Fruit fly (Drosophila melanogaster) whole organism, embryonic: Measurements from ENCODE around the gene mRpL19.
A peak's percentile ranks its signal among the peaks of the same experiment; 100 is the strongest.

Source experiments
- CG10979 ChIP-seq: fragments of 200-800 bp; sonication (Bioruptor generic); optimal IDR thresholded peaks from 2 replicates; lab custom pipeline; 2018; ENCODE audit warnings: missing biosample characterization, mild to moderate bottlenecking, missing genetic modification characterization, moderate library complexity
- CG12219 ChIP-seq: fragments of 200-800 bp; sonication (Bioruptor generic); optimal IDR thresholded peaks from 3 replicates; lab custom pipeline; 2018; ENCODE audit warnings: missing biosample characterization, mild to moderate bottlenecking, missing genetic modification characterization
- CG17186 ChIP-seq: fragments of 200-800 bp; sonication (Bioruptor generic); optimal IDR thresholded peaks from 3 replicates; lab custom pipeline; 2017; ENCODE audit warnings: missing biosample characterization, missing genetic modification reagents, missing genetic modification characterization
- CG2199 ChIP-seq: fragments of 200-800 bp; sonication (Bioruptor generic); IDR thresholded peaks from 3 replicates; pipeline ENCODE4 v1.3.6; 2022; ENCODE audit warnings: missing biosample characterization, missing genetic modification characterization
- CG2889 ChIP-seq: fragments of 200-800 bp; sonication (Bioruptor generic); IDR thresholded peaks from 3 replicates; pipeline ENCODE4 v1.3.6; 2022; ENCODE audit warnings: missing biosample characterization, missing genetic modification characterization
- CG31365 ChIP-seq: fragments of 200-800 bp; sonication (Bioruptor generic); optimal IDR thresholded peaks from 2 replicates; lab custom pipeline; 2018; ENCODE audit warnings: missing biosample characterization, mild to moderate bottlenecking, missing genetic modification characterization
- CG3407 ChIP-seq: fragments of 200-800 bp; sonication (Bioruptor generic); optimal IDR thresholded peaks from 2 replicates; lab custom pipeline; 2018; ENCODE audit warnings: missing biosample characterization, mild to moderate bottlenecking, missing genetic modification characterization
- CG4424 ChIP-seq: fragments of 200-800 bp; sonication (Bioruptor generic); optimal IDR thresholded peaks from 3 replicates; lab custom pipeline; 2016; ENCODE audit warnings: missing biosample characterization, missing genetic modification characterization
- CG4730 ChIP-seq: fragments of 200-800 bp; sonication (Bioruptor generic); IDR thresholded peaks from 2 replicates; pipeline ENCODE4 v1.3.6; 2022; ENCODE audit warnings: missing biosample characterization, missing genetic modification characterization
- CG5180 ChIP-seq: fragments of 200-800 bp; sonication (Bioruptor generic); optimal IDR thresholded peaks from 3 replicates; lab custom pipeline; 2017; ENCODE audit warnings: missing biosample characterization, missing genetic modification characterization, mild to moderate bottlenecking, moderate library complexity, missing genetic modification reagents
- CG5245 ChIP-seq: fragments of 200-800 bp; sonication (Bioruptor generic); optimal IDR thresholded peaks from 3 replicates; lab custom pipeline; 2016; ENCODE audit warnings: missing biosample characterization, missing genetic modification characterization
- CG7963 ChIP-seq: fragments of 200-800 bp; sonication (Bioruptor generic); IDR thresholded peaks from 3 replicates; pipeline ENCODE4 v1.3.6; 2022; ENCODE audit warnings: missing biosample characterization, missing genetic modification characterization; ENCODE audit not compliant: partially characterized antibody
- CG8765 ChIP-seq: fragments of 200-800 bp; sonication (Bioruptor generic); IDR thresholded peaks from 2 replicates; pipeline ENCODE4 v1.3.6; 2022; ENCODE audit warnings: missing biosample characterization, missing genetic modification characterization
- CG9437 ChIP-seq: fragments of 200-800 bp; sonication (Bioruptor generic); optimal IDR thresholded peaks from 2 replicates; lab custom pipeline; 2018; ENCODE audit warnings: missing biosample characterization, mild to moderate bottlenecking, missing genetic modification characterization
- CG9932 ChIP-seq: fragments of 200-800 bp; sonication (Bioruptor generic); IDR thresholded peaks from 2 replicates; pipeline ENCODE4 v1.3.6; 2022; ENCODE audit warnings: missing biosample characterization, missing genetic modification characterization
- D19A ChIP-seq: fragments of 200-800 bp; optimal IDR thresholded peaks from 3 replicates; lab custom pipeline; 2019; ENCODE audit warnings: missing biosample characterization, mild to moderate bottlenecking, missing genetic modification characterization, moderate library complexity
- Dad ChIP-seq: fragments of 200-800 bp; sonication (Bioruptor generic); optimal IDR thresholded peaks from 3 replicates; lab custom pipeline; 2016; ENCODE audit warnings: missing biosample characterization, missing genetic modification characterization
- Dll ChIP-seq: fragments of 200-800 bp; sonication (Bioruptor generic); IDR thresholded peaks from 4 replicates; pipeline ENCODE4 v1.3.6; 2022; ENCODE audit warnings: missing biosample characterization, missing genetic modification characterization; ENCODE audit not compliant: partially characterized antibody
- Fer2 ChIP-seq: fragments of 200-800 bp; sonication (Bioruptor generic); optimal IDR thresholded peaks from 2 replicates; lab custom pipeline; 2018; ENCODE audit warnings: missing biosample characterization, mild to moderate bottlenecking, missing genetic modification characterization, moderate library complexity
- H2.0 ChIP-seq: fragments of 200-800 bp; sonication (Bioruptor generic); IDR thresholded peaks from 2 replicates; pipeline ENCODE4 v1.3.6; 2022; ENCODE audit warnings: missing biosample characterization, missing genetic modification characterization
- HHEX ChIP-seq: fragments of 200-800 bp; sonication (Bioruptor generic); optimal IDR thresholded peaks from 3 replicates; lab custom pipeline; 2017; ENCODE audit warnings: missing biosample characterization, mild to moderate bottlenecking, missing genetic modification characterization, missing genetic modification reagents
- HLH54F ChIP-seq: fragments of 200-800 bp; sonication (Bioruptor generic); optimal IDR thresholded peaks from 3 replicates; lab custom pipeline; 2016; ENCODE audit warnings: missing biosample characterization, missing genetic modification characterization
- HmgD ChIP-seq: fragments of 200-800 bp; sonication (Bioruptor generic); optimal IDR thresholded peaks from 3 replicates; lab custom pipeline; 2016; ENCODE audit warnings: missing biosample characterization, missing genetic modification characterization
- HmgZ ChIP-seq: fragments of 200-800 bp; sonication (Bioruptor generic); optimal IDR thresholded peaks from 2 replicates; lab custom pipeline; 2018; ENCODE audit warnings: missing biosample characterization, mild to moderate bottlenecking, missing genetic modification characterization
- Lpt ChIP-seq: fragments of >200 bp; optimal IDR thresholded peaks from 2 replicates; lab custom pipeline; 2018; ENCODE audit warnings: missing biosample characterization, missing genetic modification characterization
- MESR4 ChIP-seq: fragments of 200-800 bp; sonication (Bioruptor generic); optimal IDR thresholded peaks from 2 replicates; lab custom pipeline; 2018; ENCODE audit warnings: missing biosample characterization, mild to moderate bottlenecking, missing genetic modification characterization, moderate library complexity
- Mes4 ChIP-seq: fragments of 200-800 bp; sonication (Bioruptor generic); optimal IDR thresholded peaks from 2 replicates; lab custom pipeline; 2016; ENCODE audit warnings: missing biosample characterization, missing genetic modification characterization
- NC2α ChIP-seq: fragments of 200-800 bp; sonication (Bioruptor generic); optimal IDR thresholded peaks from 2 replicates; lab custom pipeline; 2016; ENCODE audit warnings: missing biosample characterization, missing genetic modification characterization
- Ptx1 ChIP-seq: fragments of 200-800 bp; sonication (Bioruptor generic); IDR thresholded peaks from 2 replicates; pipeline ENCODE4 v1.3.6; 2022; ENCODE audit warnings: missing biosample characterization, missing genetic modification characterization
- Sin3A ChIP-seq: fragments of >200 bp; optimal IDR thresholded peaks from 2 replicates; lab custom pipeline; 2018
- Xrp1 ChIP-seq: fragments of 200-800 bp; sonication (Bioruptor generic); IDR thresholded peaks from 2 replicates; pipeline ENCODE4 v1.3.6; 2022; ENCODE audit warnings: missing biosample characterization, missing genetic modification characterization
- ara ChIP-seq: fragments of 200-800 bp; sonication (Bioruptor generic); IDR thresholded peaks from 2 replicates; pipeline ENCODE4 v1.3.6; 2022; ENCODE audit warnings: missing biosample characterization, missing genetic modification characterization
- bowl ChIP-seq: fragments of 200-800 bp; sonication (Bioruptor generic); IDR thresholded peaks from 2 replicates; pipeline ENCODE4 v1.3.6; 2022; ENCODE audit warnings: missing biosample characterization, missing genetic modification characterization
- crol ChIP-seq: fragments of 200-800 bp; sonication (Bioruptor generic); IDR thresholded peaks from 2 replicates; pipeline ENCODE4 v1.3.6; 2022; ENCODE audit warnings: missing biosample characterization, missing genetic modification characterization
- dpn ChIP-seq, 2 experiments: fragments of 200-800 bp; sonication (Bioruptor generic); optimal IDR thresholded peaks; 3 replicates each; lab custom pipeline; 2016; ENCODE audit warnings: missing biosample characterization in 2 of 2, missing genetic modification characterization in 2 of 2
- fd64A ChIP-seq: fragments of 200-800 bp; sonication (Bioruptor generic); optimal IDR thresholded peaks from 3 replicates; lab custom pipeline; 2018; ENCODE audit warnings: missing biosample characterization, mild to moderate bottlenecking, missing genetic modification characterization
- fd96Cb ChIP-seq: fragments of 200-800 bp; sonication (Bioruptor generic); optimal IDR thresholded peaks from 2 replicates; lab custom pipeline; 2018; ENCODE audit warnings: missing biosample characterization, mild to moderate bottlenecking, missing genetic modification characterization, moderate library complexity
- gcm ChIP-seq: fragments of 200-800 bp; sonication (Bioruptor generic); optimal IDR thresholded peaks from 2 replicates; lab custom pipeline; 2019; ENCODE audit warnings: missing biosample characterization, mild to moderate bottlenecking, missing genetic modification characterization, moderate library complexity
- hbn ChIP-seq: fragments of 200-800 bp; sonication (Bioruptor generic); IDR thresholded peaks from 2 replicates; pipeline ENCODE4 v1.3.6; 2022; ENCODE audit warnings: missing biosample characterization, missing genetic modification characterization; ENCODE audit not compliant: partially characterized antibody
- jumu ChIP-seq: fragments of 200-800 bp; sonication (Bioruptor generic); optimal IDR thresholded peaks from 3 replicates; lab custom pipeline; 2016; ENCODE audit warnings: missing biosample characterization, missing genetic modification characterization
- knrl ChIP-seq: fragments of 200-800 bp; sonication (Bioruptor generic); IDR thresholded peaks from 3 replicates; pipeline ENCODE4 v1.3.6; 2022; ENCODE audit warnings: missing biosample characterization, missing genetic modification characterization; ENCODE audit not compliant: partially characterized antibody
- lilli ChIP-seq: fragments of 200-800 bp; sonication (Bioruptor generic); optimal IDR thresholded peaks from 3 replicates; lab custom pipeline; 2016; ENCODE audit warnings: missing biosample characterization, missing genetic modification characterization
- lola ChIP-seq, 3 experiments: fragments of >200 bp in 2 of 3; fragments of 200-800 bp in 1 of 3; sonication (Bioruptor generic) in 1 of 3; optimal IDR thresholded peaks; 2 replicates each; lab custom pipeline; 2017 to 2019; ENCODE audit warnings: missing biosample characterization in 3 of 3, missing genetic modification characterization in 3 of 3, mild to moderate bottlenecking in 1 of 3, moderate library complexity in 1 of 3
- maf-S ChIP-seq: fragments of 200-800 bp; sonication (Bioruptor generic); optimal IDR thresholded peaks from 2 replicates; lab custom pipeline; 2016; ENCODE audit warnings: missing biosample characterization, missing genetic modification characterization
- peb ChIP-seq: fragments of 200-800 bp; sonication (Bioruptor generic); IDR thresholded peaks from 2 replicates; pipeline ENCODE4 v1.3.6; 2022; ENCODE audit warnings: missing biosample characterization, missing genetic modification characterization
- row ChIP-seq: fragments of 200-800 bp; sonication (Bioruptor generic); IDR thresholded peaks from 3 replicates; pipeline ENCODE4 v1.3.6; 2022; ENCODE audit warnings: missing biosample characterization, missing genetic modification characterization
- slou ChIP-seq: fragments of 200-800 bp; sonication (Bioruptor generic); optimal IDR thresholded peaks from 3 replicates; lab custom pipeline; 2016; ENCODE audit warnings: missing biosample characterization, missing genetic modification characterization
- tll ChIP-seq, 2 experiments: fragments of 200-800 bp in 1 of 2; fragments of >200 bp in 1 of 2; sonication (Bioruptor generic) in 1 of 2; optimal IDR thresholded peaks; 2 replicates each; lab custom pipeline; 2017 to 2019; ENCODE audit warnings: missing biosample characterization in 2 of 2, missing genetic modification characterization in 2 of 2, mild to moderate bottlenecking in 1 of 2, moderate library complexity in 1 of 2
- unpg ChIP-seq: fragments of 200-800 bp; sonication (Bioruptor generic); optimal IDR thresholded peaks from 3 replicates; lab custom pipeline; 2018; ENCODE audit warnings: missing biosample characterization, mild to moderate bottlenecking, missing genetic modification characterization, moderate library complexity
- vnd ChIP-seq: fragments of 200-800 bp; sonication (Bioruptor generic); IDR thresholded peaks from 3 replicates; pipeline ENCODE4 v1.3.6; 2022; ENCODE audit warnings: missing biosample characterization, missing genetic modification characterization; ENCODE audit not compliant: partially characterized antibody
- yki ChIP-seq: fragments of >200 bp; optimal IDR thresholded peaks from 3 replicates; lab custom pipeline; 2018

Gene mRpL19

dm6 chr3R:8676560-8677000 is 2.7 kb downstream of the mRpL19 start, which contains the start of the genes Unc50, CG11755 and CG8043 (continued):
- TF ChIP-seq HmgZ (peak; percentile 87), CG5180 (GFP tag; lab: Kevin White, UChicago) (peak; percentile 46), CG2889 (GFP tag; lab: Robert Waterston, UW) (no peak; the same call in 2 of the 3 replicates), crol (GFP tag; lab: Robert Waterston, UW) (no peak), HLH54F (GFP tag; lab: Kevin White, UChicago) (peak; percentile 69), jumu (GFP tag; lab: Kevin White, UChicago) (peak; percentile 70), ara (GFP tag; lab: Robert Waterston, UW) (0 out of 2 replicates have a peak, but pooled peaks have one; percentile 33), lilli (GFP tag; lab: Kevin White, UChicago) (peak; percentile 91), CG4730 (GFP tag; lab: Robert Waterston, UW) (peak; percentile 51), fd96Cb (tag; lab: Kevin White, UChicago) (peak; percentile 66), MESR4 (GFP tag; lab: Kevin White, UChicago) (peak; percentile 8), CG10979 (tag; lab: Kevin White, UChicago) (peak; percentile 75), knrl (GFP tag; lab: Robert Waterston, UW) (peak; percentile 99), vnd (GFP tag; lab: Robert Waterston, UW) (peak; percentile 98), CG3407 (peak; percentile 53), slou (GFP tag; lab: Kevin White, UChicago) (peak; percentile 78), Xrp1 (GFP tag; lab: Robert Waterston, UW) (peak; percentile 82), unpg (peak; percentile 74), row (GFP tag; lab: Robert Waterston, UW) (peak; percentile 99), CG4424 (peak; percentile 78), HmgD (peak; percentile 10), CG5245 (GFP tag; lab: Kevin White, UChicago) (peak; percentile 45), HHEX (GFP tag; lab: Kevin White, UChicago) (peak; percentile 56), CG12219 (GFP tag; lab: Kevin White, UChicago) (peak; percentile 35), CG2199 (GFP tag; lab: Robert Waterston, UW) (no peak), Ptx1 (GFP tag; lab: Robert Waterston, UW) (peak; percentile 75), D19A (tag; lab: Kevin White, UChicago) (peak; percentile 69), lola (GFP tag; optimal IDR thresholded peaks at IDR 0.05; lab: Kevin White, UChicago) (peak in 1 of 3 experiments; percentile 82), Mes4 (GFP tag; lab: Kevin White, UChicago) (peak; percentile 27), CG31365 (tag; lab: Kevin White, UChicago) (peak; percentile 19), CG9437 (peak; percentile 72), dpn (GFP tag; optimal IDR thresholded peaks at IDR 0.05; lab: Kevin White, UChicago) (peak; percentile 78 to 84), CG17186 (GFP tag; lab: Kevin White, UChicago) (peak; percentile 75), tll (GFP tag; optimal IDR thresholded peaks at IDR 0.05; lab: Kevin White, UChicago) (peak in 1 of 2 experiments; percentile 80), CG8765 (GFP tag; lab: Robert Waterston, UW) (peak; percentile 50; the same call in 1 of the 2 replicates), Sin3A (peak; percentile 88), yki (no peak), fd64A (no peak), NC2α (GFP tag; lab: Kevin White, UChicago) (no peak), Lpt (GFP tag; lab: Kevin White, UChicago) (no peak), CG7963 (GFP tag; lab: Robert Waterston, UW) (peak; percentile 83; the same call in 2 of the 3 replicates), gcm (GFP tag; lab: Kevin White, UChicago) (peak; percentile 73), Dad (peak; percentile 41), Fer2 (tag; lab: Kevin White, UChicago) (peak; percentile 63), Dll (GFP tag; lab: Robert Waterston, UW) (peak; percentile 100), H2.0 (GFP tag; lab: Robert Waterston, UW) (peak; percentile 56; the same call in 1 of the 2 replicates), hbn (GFP tag; lab: Robert Waterston, UW) (peak; percentile 99), CG9932 (GFP tag; lab: Robert Waterston, UW) (peak; percentile 95), peb (GFP tag; lab: Robert Waterston, UW) (peak; percentile 50), maf-S (GFP tag; lab: Kevin White, UChicago) (peak; percentile 72), bowl (no peak)
